Worm (Caenorhabditis elegans): ENCODE results near the gene Y25C1A.7.

DNA sequence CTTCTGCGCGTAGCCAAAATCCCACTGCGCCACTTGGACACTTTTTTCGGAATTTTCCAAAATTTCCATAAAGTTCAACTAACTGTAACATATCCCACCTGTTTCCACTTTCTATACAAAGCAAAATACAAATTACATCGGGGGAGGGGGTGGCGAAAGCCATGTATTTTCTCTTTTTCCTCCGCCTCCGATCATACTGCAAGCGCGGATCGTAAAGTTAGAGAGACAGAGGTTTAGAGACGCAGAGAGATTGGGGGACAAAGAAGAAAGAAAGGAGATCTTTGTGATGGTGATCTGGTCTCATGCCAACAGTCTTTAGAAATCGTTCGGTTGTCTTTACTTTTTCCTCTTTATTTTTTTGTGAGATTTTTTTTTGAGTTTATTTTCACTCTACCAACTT, 42.6 kb downstream of the Y25C1A.7 start:
- TF ChIP-seq pag-3 (tag; optimal IDR thresholded peaks at IDR 0.05; ENCODE audit: borderline replicate concordance) (no peak), fax-1 (tag; optimal IDR thresholded peaks at IDR 0.05) (no peak), madf-2 (tag; optimal IDR thresholded peaks at IDR 0.05) (no peak), npax-4 (tag; optimal IDR thresholded peaks at IDR 0.05) (no peak), ceh-19 (GFP tag; optimal IDR thresholded peaks at IDR 0.05) (no peak), ama-1 (optimal IDR thresholded peaks at IDR 0.05) (no peak), ceh-9 (tag; optimal IDR thresholded peaks at IDR 0.05) (no peak), nhr-11 (tag; optimal IDR thresholded peaks at IDR 0.05) (no peak), ceh-22 (tag; optimal IDR thresholded peaks at IDR 0.05) (no peak), ceh-48 (tag; optimal IDR thresholded peaks at IDR 0.05) (no peak), C08G9.2 (tag; optimal IDR thresholded peaks at IDR 0.05) (no peak), F13H6.1 (tag; optimal IDR thresholded peaks at IDR 0.05) (no peak), ceh-2 (tag; optimal IDR thresholded peaks at IDR 0.05) (no peak), gmeb-2 (tag; optimal IDR thresholded peaks at IDR 0.05) (no peak)
